Fruit fly (Drosophila melanogaster) whole organism, wandering third instar larva: ENCODE data around the gene CG11986.

ENCODE experiments used
- Abd-B ChIP-seq: fragments of >200 bp; optimal IDR thresholded peaks from 2 replicates; lab custom pipeline; 2017; ENCODE audit warnings: missing biosample characterization, missing genetic modification characterization
- CG9705 ChIP-seq: fragments of 200-800 bp; sonication (Bioruptor generic); optimal IDR thresholded peaks from 2 replicates; lab custom pipeline; 2018; ENCODE audit warnings: missing biosample characterization, mild to moderate bottlenecking, missing genetic modification characterization
- Dfd ChIP-seq: fragments of >200 bp; optimal IDR thresholded peaks from 2 replicates; lab custom pipeline; 2017; ENCODE audit warnings: missing biosample characterization, missing genetic modification characterization
- Hnf4 ChIP-seq: fragments of 200-800 bp; sonication (Bioruptor generic); optimal IDR thresholded peaks from 2 replicates; lab custom pipeline; 2016; ENCODE audit warnings: missing biosample characterization, mild to moderate bottlenecking, missing genetic modification characterization
- Hr78 ChIP-seq: fragments of >200 bp; optimal IDR thresholded peaks from 2 replicates; lab custom pipeline; 2017; ENCODE audit warnings: missing biosample characterization, missing genetic modification characterization
- Jra ChIP-seq: sonication (Bioruptor generic); optimal IDR thresholded peaks from 2 replicates; lab custom pipeline; 2016; ENCODE audit warnings: missing biosample characterization, missing genetic modification characterization
- br ChIP-seq: fragments of 200-800 bp; sonication (Bioruptor generic); optimal IDR thresholded peaks from 2 replicates; lab custom pipeline; 2016; ENCODE audit warnings: missing biosample characterization, missing genetic modification characterization
- ey ChIP-seq: fragments of 200-800 bp; sonication (Bioruptor generic); optimal IDR thresholded peaks from 2 replicates; lab custom pipeline; 2016; ENCODE audit warnings: missing biosample characterization, missing genetic modification characterization
- foxo ChIP-seq, 2 experiments: fragments of 200-800 bp; sonication (Bioruptor generic); optimal IDR thresholded peaks; 2 replicates in 1 of 2; 3 replicates in 1 of 2; lab custom pipeline; 2016 to 2017; ENCODE audit warnings: missing biosample characterization in 2 of 2, missing genetic modification characterization in 2 of 2
- fru ChIP-seq: fragments of 200-800 bp; sonication (Bioruptor generic); optimal IDR thresholded peaks from 3 replicates; lab custom pipeline; 2016; ENCODE audit warnings: missing biosample characterization, mild to moderate bottlenecking, missing genetic modification characterization
- h ChIP-seq: fragments of 200-800 bp; sonication (Bioruptor generic); optimal IDR thresholded peaks from 3 replicates; lab custom pipeline; 2016; ENCODE audit warnings: missing biosample characterization, mild to moderate bottlenecking, missing genetic modification characterization
- lola ChIP-seq: fragments of >200 bp; optimal IDR thresholded peaks from 2 replicates; lab custom pipeline; 2017; ENCODE audit warnings: missing biosample characterization, missing genetic modification characterization
- pan ChIP-seq: fragments of >200 bp; optimal IDR thresholded peaks from 2 replicates; lab custom pipeline; 2017
- psq ChIP-seq: fragments of 200-800 bp; sonication (Bioruptor generic); optimal IDR thresholded peaks from 3 replicates; lab custom pipeline; 2017; ENCODE audit warnings: missing biosample characterization, mild to moderate bottlenecking, missing genetic modification characterization, moderate library complexity

DNA sequence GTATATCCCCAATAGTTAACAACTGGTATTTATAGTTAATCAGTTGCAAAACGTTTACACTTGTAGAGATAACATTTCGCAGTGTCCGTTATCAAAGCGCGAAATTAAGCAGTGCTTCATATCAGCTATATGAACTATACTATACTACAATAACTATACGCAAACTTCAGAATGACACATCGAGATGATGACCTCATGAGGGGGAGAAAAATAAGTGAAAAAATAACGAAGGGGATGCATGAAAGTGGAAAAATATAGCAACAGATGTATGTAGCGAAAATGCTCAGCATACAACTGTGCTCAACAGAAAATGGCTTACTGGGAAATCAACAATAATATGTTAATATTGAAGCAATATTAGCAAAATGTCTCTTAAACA lies 15.5 kb downstream of the CG11986 start:
- TF ChIP-seq lola (GFP tag; lab: Kevin White, UChicago) (no peak), psq (GFP tag; lab: Kevin White, UChicago) (no peak), ey (GFP tag; lab: Kevin White, UChicago) (no peak), CG9705 (no peak), h (GFP tag; lab: Kevin White, UChicago) (no peak), Hr78 (no peak), Dfd (GFP tag; lab: Kevin White, UChicago) (no peak), Abd-B (GFP tag; lab: Kevin White, UChicago) (no peak), fru (GFP tag; lab: Kevin White, UChicago) (no peak), foxo (GFP tag; optimal IDR thresholded peaks at IDR 0.05; lab: Kevin White, UChicago) (no peak), Hnf4 (GFP tag; lab: Kevin White, UChicago) (no peak), Jra (no peak), pan (lab: Kevin White, UChicago) (no peak), br (no peak)
